Worm (Caenorhabditis elegans) whole organism, L1 larva: ENCODE data around the gene ppfr-4.

Experiments
- C04F5.9 ChIP-seq: sonication (generic microtip); optimal IDR thresholded peaks from 2 replicates; lab custom pipeline; 2016; ENCODE audit warnings: missing genetic modification characterization, missing compliant biosample characterization
- C34B4.2 ChIP-seq: sonication (generic microtip); optimal IDR thresholded peaks from 2 replicates; lab custom pipeline; 2017; ENCODE audit warnings: mild to moderate bottlenecking, missing genetic modification characterization, missing compliant biosample characterization
- F16B12.6 ChIP-seq: fragments of 150-350 bp; optimal IDR thresholded peaks from 2 replicates; lab custom pipeline; 2014; ENCODE audit warnings: missing biosample characterization, missing genetic modification characterization
- alr-1 ChIP-seq: fragments of 200-800 bp; sonication (Bioruptor generic); optimal IDR thresholded peaks from 2 replicates; lab custom pipeline; 2018; ENCODE audit warnings: borderline replicate concordance, mild to moderate bottlenecking, missing genetic modification characterization, missing compliant biosample characterization
- blmp-1 ChIP-seq: fragments of 150-350 bp; optimal IDR thresholded peaks from 2 replicates; lab custom pipeline; 2014; ENCODE audit warnings: missing biosample characterization, missing genetic modification characterization
- ceh-8 ChIP-seq: fragments of 200-800 bp; sonication (Bioruptor generic); optimal IDR thresholded peaks from 2 replicates; lab custom pipeline; 2018; ENCODE audit warnings: mild to moderate bottlenecking, missing genetic modification characterization, moderate library complexity, missing compliant biosample characterization
- ceh-82 ChIP-seq, 3 experiments: fragments of 150-350 bp in 1 of 3; sonication (generic microtip) in 2 of 3; optimal IDR thresholded peaks; 2 replicates each; lab custom pipeline; 2014 to 2017; ENCODE audit warnings: missing biosample characterization in 3 of 3, missing genetic modification characterization in 3 of 3
- ces-1 ChIP-seq: fragments of 150-350 bp; optimal IDR thresholded peaks from 2 replicates; lab custom pipeline; 2014; ENCODE audit warnings: missing biosample characterization, missing genetic modification reagents, missing genetic modification characterization
- dsc-1 ChIP-seq: sonication (generic microtip); optimal IDR thresholded peaks from 2 replicates; lab custom pipeline; 2016; ENCODE audit warnings: mild to moderate bottlenecking, missing genetic modification characterization, missing compliant biosample characterization
- efl-1 ChIP-seq, 4 experiments: fragments of 150-350 bp; optimal IDR thresholded peaks in 3 of 4; peaks in 1 of 4; 1 replicate in 1 of 4; 2 replicates in 3 of 4; lab custom pipeline; 2014; ENCODE audit warnings: missing biosample characterization in 2 of 4, missing genetic modification characterization in 2 of 4, missing genetic modification reagents in 2 of 4
- egl-13 ChIP-seq: sonication (generic microtip); optimal IDR thresholded peaks from 2 replicates; lab custom pipeline; 2016; ENCODE audit warnings: missing genotype, missing genetic modification reagents, missing genetic modification characterization, missing compliant biosample characterization
- elt-2 ChIP-seq: sonication (generic microtip); optimal IDR thresholded peaks from 2 replicates; lab custom pipeline; 2016; ENCODE audit warnings: missing genetic modification characterization, mild to moderate bottlenecking, inconsistent platforms, missing compliant biosample characterization, missing genetic modification reagents
- elt-3 ChIP-seq, 6 experiments: fragments of 150-350 bp in 1 of 6; sonication (generic microtip); optimal IDR thresholded peaks; 2 replicates each; lab custom pipeline; 2017 to 2018; ENCODE audit warnings: missing biosample characterization in 6 of 6, missing genetic modification characterization in 6 of 6, inconsistent platforms in 1 of 6
- fkh-10 ChIP-seq: sonication (generic microtip); optimal IDR thresholded peaks from 2 replicates; lab custom pipeline; 2017; ENCODE audit warnings: missing biosample characterization, missing genetic modification reagents, missing genetic modification characterization
- fos-1 ChIP-seq: fragments of 150-350 bp; optimal IDR thresholded peaks from 2 replicates; lab custom pipeline; 2014; ENCODE audit warnings: missing biosample characterization, missing genetic modification characterization
- grh-1 ChIP-seq: fragments of 200-800 bp; sonication (Bioruptor generic); IDR thresholded peaks from 2 replicates; pipeline ENCODE4 v1.3.6; 2022; ENCODE audit warnings: missing genetic modification reagents, missing genetic modification characterization, missing compliant biosample characterization
- hlh-17 ChIP-seq: fragments of 200-800 bp; sonication (Bioruptor generic); optimal IDR thresholded peaks from 2 replicates; lab custom pipeline; 2018; ENCODE audit warnings: missing genetic modification characterization, mild to moderate bottlenecking, missing compliant biosample characterization, moderate library complexity, borderline replicate concordance
- hpl-2 ChIP-seq: fragments of 150-350 bp; optimal IDR thresholded peaks from 2 replicates; lab custom pipeline; 2014; ENCODE audit warnings: missing biosample characterization, missing genetic modification reagents, missing genetic modification characterization
- isw-1 ChIP-seq: fragments of 200-800 bp; sonication (Bioruptor generic); IDR thresholded peaks from 2 replicates; pipeline ENCODE4 v1.3.6; 2022; ENCODE audit warnings: missing genetic modification characterization, missing compliant biosample characterization
- jun-1 ChIP-seq: fragments of 150-350 bp; optimal IDR thresholded peaks from 2 replicates; lab custom pipeline; 2014; ENCODE audit warnings: missing biosample characterization, missing genetic modification reagents, missing genetic modification characterization
- lin-13 ChIP-seq: fragments of 150-350 bp; optimal IDR thresholded peaks from 2 replicates; lab custom pipeline; 2014; ENCODE audit warnings: missing biosample characterization, missing genetic modification reagents, missing genetic modification characterization
- lin-14 ChIP-seq: fragments of 200-800 bp; sonication (Bioruptor generic); optimal IDR thresholded peaks from 2 replicates; lab custom pipeline; 2018; ENCODE audit warnings: mild to moderate bottlenecking, missing genetic modification characterization, moderate library complexity, missing compliant biosample characterization
- lin-35 ChIP-seq, 2 experiments: fragments of 150-350 bp; optimal IDR thresholded peaks; 2 replicates each; lab custom pipeline; 2014; ENCODE audit warnings: missing biosample characterization in 2 of 2, missing genetic modification characterization in 2 of 2, missing genetic modification reagents in 2 of 2
- lin-39 ChIP-seq: fragments of 150-350 bp; optimal IDR thresholded peaks from 2 replicates; lab custom pipeline; 2014; ENCODE audit warnings: missing biosample characterization, missing genetic modification reagents, missing genetic modification characterization
- lir-3 ChIP-seq: sonication (generic microtip); optimal IDR thresholded peaks from 2 replicates; lab custom pipeline; 2016; ENCODE audit warnings: mild to moderate bottlenecking, missing genetic modification characterization, moderate library complexity, missing compliant biosample characterization; ENCODE audit not compliant: poor library complexity
- lsy-2 ChIP-seq, 2 experiments: fragments of 150-350 bp; optimal IDR thresholded peaks; 2 replicates each; lab custom pipeline; 2014; ENCODE audit warnings: missing biosample characterization in 2 of 2, missing genetic modification characterization in 2 of 2
- mep-1 ChIP-seq: fragments of 150-350 bp; optimal IDR thresholded peaks from 2 replicates; lab custom pipeline; 2014; ENCODE audit warnings: missing biosample characterization, missing genetic modification characterization
- nhr-11 ChIP-seq: fragments of 150-350 bp; optimal IDR thresholded peaks from 2 replicates; lab custom pipeline; 2014; ENCODE audit warnings: missing biosample characterization, missing genetic modification characterization
- nhr-47 ChIP-seq: sonication (generic microtip); optimal IDR thresholded peaks from 2 replicates; lab custom pipeline; 2016; ENCODE audit warnings: mild to moderate bottlenecking, missing genetic modification characterization, moderate library complexity, missing compliant biosample characterization
- nhr-71 ChIP-seq: sonication (generic microtip); optimal IDR thresholded peaks from 2 replicates; lab custom pipeline; 2016; ENCODE audit warnings: mild to moderate bottlenecking, missing genetic modification characterization, moderate library complexity, missing compliant biosample characterization
- nhr-76 ChIP-seq: sonication (generic microtip); optimal IDR thresholded peaks from 2 replicates; lab custom pipeline; 2017; ENCODE audit warnings: missing biosample characterization, missing genetic modification characterization
- nhr-85 ChIP-seq: sonication (generic microtip); peaks from one replicate; lab custom pipeline; 2016; ENCODE audit warnings: missing genetic modification characterization, inconsistent platforms, missing compliant biosample characterization
- nhr-90 ChIP-seq: sonication (generic microtip); optimal IDR thresholded peaks from 2 replicates; lab custom pipeline; 2016; ENCODE audit warnings: mild to moderate bottlenecking, missing genetic modification characterization, missing compliant biosample characterization; ENCODE audit not compliant: poor library complexity
- pag-3 ChIP-seq: sonication (generic microtip); optimal IDR thresholded peaks from 2 replicates; lab custom pipeline; 2017; ENCODE audit warnings: missing genetic modification characterization, mild to moderate bottlenecking, missing compliant biosample characterization, antibody characterized with exemption, borderline replicate concordance; ENCODE audit not compliant: insufficient read depth
- snpc-4 ChIP-seq: fragments of 150-350 bp; optimal IDR thresholded peaks from 2 replicates; lab custom pipeline; 2014; ENCODE audit warnings: missing biosample characterization, missing genetic modification characterization
- snu-23 ChIP-seq: sonication (generic microtip); optimal IDR thresholded peaks from 2 replicates; lab custom pipeline; 2016; ENCODE audit warnings: missing genetic modification characterization, missing compliant biosample characterization
- sptf-1 ChIP-seq: fragments of 150-350 bp; optimal IDR thresholded peaks from 2 replicates; lab custom pipeline; 2014; ENCODE audit warnings: missing biosample characterization, missing genetic modification characterization
- sup-37 ChIP-seq: fragments of 200-800 bp; sonication (Bioruptor generic); optimal IDR thresholded peaks from 2 replicates; lab custom pipeline; 2018; ENCODE audit warnings: mild to moderate bottlenecking, missing genetic modification characterization, missing compliant biosample characterization
- swsn-7 ChIP-seq: sonication (generic microtip); optimal IDR thresholded peaks from 2 replicates; lab custom pipeline; 2016; ENCODE audit warnings: missing genetic modification characterization, missing compliant biosample characterization
- tbx-2 ChIP-seq: sonication (generic microtip); optimal IDR thresholded peaks from 2 replicates; lab custom pipeline; 2016; ENCODE audit warnings: missing genetic modification characterization, missing compliant biosample characterization
- tlp-1 ChIP-seq: fragments of 150-350 bp; optimal IDR thresholded peaks from 2 replicates; lab custom pipeline; 2014; ENCODE audit warnings: missing biosample characterization, missing genetic modification characterization
- unc-130 ChIP-seq: fragments of 150-350 bp; optimal IDR thresholded peaks from 2 replicates; lab custom pipeline; 2017; ENCODE audit warnings: missing biosample characterization, missing genetic modification characterization, inconsistent platforms
- unc-30 ChIP-seq: sonication (generic microtip); optimal IDR thresholded peaks from 2 replicates; lab custom pipeline; 2017; ENCODE audit warnings: missing biosample characterization, missing genetic modification characterization
- zag-1 ChIP-seq: fragments of 150-350 bp; optimal IDR thresholded peaks from 2 replicates; lab custom pipeline; 2014; ENCODE audit warnings: missing biosample characterization, missing genetic modification characterization
- zip-4 ChIP-seq: fragments of 200-800 bp; sonication (Bioruptor generic); optimal IDR thresholded peaks from 2 replicates; lab custom pipeline; 2018; ENCODE audit warnings: mild to moderate bottlenecking, missing genetic modification characterization, moderate library complexity, missing compliant biosample characterization
- ztf-11 ChIP-seq, 2 experiments: sonication (generic microtip); optimal IDR thresholded peaks; 2 replicates each; lab custom pipeline; 2016 to 2017; ENCODE audit warnings: missing genetic modification characterization in 2 of 2, missing biosample characterization in 1 of 2, missing compliant biosample characterization in 1 of 2

ppfr-4 gene

ce11 chrIII:2628690-2629089 lies 9.0 kb downstream of the ppfr-4 start, which contains the start of gene acbp-8:
TSS of gene acbp-8 (plus strand) at chrIII:2629013.
- TF ChIP-seq mep-1 (tag; lab: Kevin White, UChicago) (no peak), blmp-1 (peak; percentile 94)

DNA sequence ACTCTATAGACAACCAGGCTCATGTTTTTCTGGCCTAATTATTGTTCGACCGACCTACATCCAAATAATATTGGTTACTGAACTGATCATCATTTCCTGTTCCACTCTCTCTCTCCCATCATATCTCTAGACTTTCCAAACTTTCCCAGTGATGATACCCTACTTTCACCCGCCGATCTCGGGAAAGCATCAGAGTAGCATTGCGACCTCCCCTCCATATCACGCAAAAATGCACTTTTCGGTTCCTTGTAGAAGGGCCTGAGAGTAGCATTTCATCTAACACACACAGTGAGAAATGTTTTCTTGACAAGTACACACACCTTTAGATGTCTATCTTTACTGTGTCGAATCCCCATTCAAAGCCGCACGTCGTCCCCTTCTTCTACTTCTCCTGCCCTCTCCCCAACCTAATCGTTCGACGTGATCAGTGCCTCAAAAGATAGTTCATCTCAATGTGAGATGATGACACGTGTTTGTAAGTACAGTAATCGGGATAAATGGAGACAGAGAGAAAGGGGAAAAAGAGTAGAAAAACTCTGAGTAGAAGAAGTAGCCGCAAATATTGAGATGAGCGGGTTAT lies 13.2 kb downstream of the ppfr-4 start:
- TF ChIP-seq alr-1 (tag; lab: Kevin White, UChicago) (no peak), tlp-1 (no peak), sptf-1 (no peak), mep-1 (tag; lab: Kevin White, UChicago) (peak; percentile 24), blmp-1 (peak; percentile 93), nhr-11 (tag; lab: Kevin White, UChicago) (no peak), nhr-90 (tag; lab: Kevin White, UChicago) (no peak), lin-35 (GFP tag; optimal IDR thresholded peaks at IDR 0.05; lab: Kevin White, UChicago) (no peak), lin-39 (no peak), hpl-2 (GFP tag; lab: Kevin White, UChicago) (no peak), nhr-85 (tag; lab: Kevin White, UChicago) (peak; percentile 81), C04F5.9 (tag; lab: Kevin White, UChicago) (no peak), nhr-76 (tag; lab: Kevin White, UChicago) (no peak), lir-3 (tag; lab: Kevin White, UChicago) (no peak), C34B4.2 (no peak), F16B12.6 (tag; lab: Kevin White, UChicago) (no peak), ztf-11 (tag; optimal IDR thresholded peaks at IDR 0.05; lab: Kevin White, UChicago) (no peak), pag-3 (tag; lab: Kevin White, UChicago) (no peak), elt-2 (no peak), swsn-7 (tag; lab: Kevin White, UChicago) (no peak), lin-13 (GFP tag; lab: Kevin White, UChicago) (no peak), dsc-1 (tag; lab: Kevin White, UChicago) (no peak), lsy-2 (tag; optimal IDR thresholded peaks at IDR 0.05; lab: Kevin White, UChicago) (peak in 1 of 2 experiments; percentile 48), nhr-47 (no peak), snu-23 (GFP tag; lab: Kevin White, UChicago) (peak; percentile 16), elt-3 (tag; optimal IDR thresholded peaks at IDR 0.05; lab: Kevin White, UChicago) (no peak), jun-1 (tag; lab: Kevin White, UChicago) (no peak)

- TF ChIP-seq hlh-17 (GFP tag; lab: Kevin White, UChicago): no peak
- TF ChIP-seq blmp-1: peak; percentile 92
- TF ChIP-seq fkh-10 (GFP tag; lab: Kevin White, UChicago): no peak
- TF ChIP-seq tbx-2: no peak
- peak; percentile 23; the same call in 1 of the 2 replicates for TF ChIP-seq grh-1 (GFP tag; lab: Robert Waterston, UW)
- TF ChIP-seq snu-23 (GFP tag; lab: Kevin White, UChicago): no peak
- no peak for TF ChIP-seq efl-1 (optimal IDR thresholded peaks at IDR 0.05; lab: Kevin White, UChicago)
- no peak for TF ChIP-seq efl-1 (GFP tag; optimal IDR thresholded peaks at IDR 0.05 in 1 of 2; lab: Kevin White, UChicago)
- no peak for TF ChIP-seq lin-35 (GFP tag; optimal IDR thresholded peaks at IDR 0.05; lab: Kevin White, UChicago)
- no peak for TF ChIP-seq zip-4 (GFP tag; lab: Kevin White, UChicago)
- TF ChIP-seq ceh-82 (tag; optimal IDR thresholded peaks at IDR 0.05; lab: Kevin White, UChicago): no peak
- TF ChIP-seq, all 84 proteins: peak for 2
These were observed 14.8 kb downstream of the ppfr-4 start for ce11 chrIII:2634577-2634976.

DNA sequence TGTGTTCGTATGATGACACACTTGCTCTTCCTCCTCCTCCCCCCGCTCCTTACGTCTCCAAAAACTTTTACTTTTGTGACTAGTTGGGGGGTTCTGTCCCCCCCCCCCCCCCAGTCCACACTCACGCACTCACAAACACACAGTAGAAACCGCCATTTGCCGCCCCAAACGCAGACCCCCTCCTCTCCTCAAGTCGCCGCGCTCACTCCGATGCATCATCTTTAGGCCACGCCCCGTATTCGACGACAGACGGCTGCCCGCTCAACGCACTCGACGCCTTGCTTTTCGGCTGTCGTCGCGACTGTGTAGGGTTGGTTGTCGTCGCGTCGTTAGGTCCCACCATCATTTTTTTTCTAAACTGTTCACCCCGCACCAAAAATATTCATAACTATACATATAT lies 16.4 kb downstream of the ppfr-4 start, which contains the start of gene zmp-2:
zmp-2 (plus strand) TSS at position 247 of the 400 bp plus-strand sequence.
- TF ChIP-seq snu-23 (GFP tag; lab: Kevin White, UChicago): no peak
- no peak for TF ChIP-seq zag-1
- no peak for TF ChIP-seq snpc-4 (tag; lab: Kevin White, UChicago)
- no peak for TF ChIP-seq ces-1 (GFP tag; lab: Kevin White, UChicago)
- TF ChIP-seq isw-1 (GFP tag; lab: Robert Waterston, UW): no peak
- no peak for TF ChIP-seq ceh-8 (GFP tag; lab: Kevin White, UChicago)
- TF ChIP-seq unc-130 (tag; lab: Kevin White, UChicago): no peak
- no peak for TF ChIP-seq fos-1 (tag; lab: Kevin White, UChicago)
- TF ChIP-seq lin-14 (GFP tag; lab: Kevin White, UChicago): no peak
- TF ChIP-seq sup-37 (GFP tag; lab: Kevin White, UChicago): no peak
- no peak for TF ChIP-seq unc-30 (tag; lab: Kevin White, UChicago)
- no peak for TF ChIP-seq lin-39
- no peak for TF ChIP-seq egl-13 (tag; lab: Kevin White, UChicago)
- TF ChIP-seq nhr-71 (tag; lab: Kevin White, UChicago): no peak
- TF ChIP-seq, all 84 proteins: peak for 0
